Worm (Caenorhabditis elegans): ENCODE results near the gene cyp-25A3.

DNA sequence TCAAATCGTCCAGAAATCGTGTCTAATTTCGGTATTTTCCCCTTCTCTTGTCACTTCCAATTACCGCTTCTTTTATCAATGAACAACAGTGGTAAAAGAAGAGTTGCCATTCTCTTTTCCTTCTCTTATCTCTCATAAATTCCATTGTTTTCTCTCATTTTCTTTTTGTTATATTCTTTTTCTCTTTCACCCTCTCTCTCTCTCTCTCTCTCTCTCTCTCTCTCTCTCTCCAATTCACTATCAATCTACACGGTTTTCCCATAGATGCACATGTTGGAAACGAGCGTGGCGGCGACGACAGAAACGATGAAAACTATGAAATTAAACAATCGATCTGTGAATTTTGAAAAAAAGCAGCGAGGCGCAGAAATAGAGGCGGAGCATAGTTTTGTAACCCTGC lies 40.3 kb downstream of the cyp-25A3 start:
- no peak for TF ChIP-seq zip-8 (tag; optimal IDR thresholded peaks at IDR 0.05)
- no peak for TF ChIP-seq lin-13 (tag; optimal IDR thresholded peaks at IDR 0.05)
- TF ChIP-seq ces-1 (GFP tag; optimal IDR thresholded peaks at IDR 0.05), result no peak
- no peak for TF ChIP-seq tbx-8 (GFP tag; optimal IDR thresholded peaks at IDR 0.05)
- TF ChIP-seq unc-62 (GFP tag; optimal IDR thresholded peaks at IDR 0.05), result no peak
- TF ChIP-seq pha-4 (tag; optimal IDR thresholded peaks at IDR 0.05), result no peak
- no peak for TF ChIP-seq nhr-12 (tag; optimal IDR thresholded peaks at IDR 0.05)
- no peak for TF ChIP-seq snpc-4 (tag; optimal IDR thresholded peaks at IDR 0.05)
- TF ChIP-seq nhr-237 (tag; optimal IDR thresholded peaks at IDR 0.05), result no peak
- no peak for TF ChIP-seq elt-3 (tag; optimal IDR thresholded peaks at IDR 0.05)
- TF ChIP-seq elt-1 (tag; optimal IDR thresholded peaks at IDR 0.05; ENCODE audit: borderline replicate concordance, insufficient read depth), result no peak
- TF ChIP-seq nhr-2 (tag; optimal IDR thresholded peaks at IDR 0.05), result no peak
- TF ChIP-seq lsy-2 (tag; optimal IDR thresholded peaks at IDR 0.05), result no peak

All from whole organism, mixed stage, embryonic.